Fruit fly (Drosophila melanogaster): Measurements from ENCODE around the gene CG14443.

The CG14443 gene

DNA sequence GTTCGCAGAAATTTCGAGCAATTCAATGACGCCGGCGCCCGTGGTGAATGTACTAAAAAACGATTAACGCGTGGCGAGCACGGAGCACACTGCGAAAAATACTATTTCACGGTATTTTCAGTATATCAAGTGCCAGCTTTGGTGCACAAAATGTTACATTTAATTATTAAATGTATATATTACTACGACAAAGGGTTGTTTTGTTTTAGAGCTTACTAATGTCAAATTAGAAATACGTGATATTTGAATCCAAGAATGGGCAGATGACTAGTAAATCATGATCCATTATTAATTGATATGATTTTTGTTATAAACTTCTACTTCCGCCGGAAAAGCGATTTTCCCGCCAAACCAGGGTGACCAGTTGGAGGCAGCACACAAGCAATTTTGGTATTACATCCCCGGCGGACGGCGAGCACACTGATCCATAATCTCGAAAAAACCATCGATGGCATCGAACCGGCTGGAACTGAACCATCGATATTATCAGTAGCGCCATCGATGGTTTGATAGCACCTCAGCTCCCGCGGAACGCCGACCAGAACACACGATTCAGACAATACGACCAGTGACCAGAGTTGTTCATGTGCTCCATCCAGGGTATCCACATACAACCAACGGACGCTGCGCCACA lies 20.6 kb downstream of the CG14443 start, which contains the start of the genes CG3226 and Cdc7 (continued):
- TF ChIP-seq pan (optimal IDR thresholded peaks at IDR 0.05) (no peak), pan (GFP tag; optimal IDR thresholded peaks at IDR 0.05 in 1 of 2, IDR thresholded peaks at IDR 0.05 in 1 of 2) (peak in 1 of 2 experiments; percentile 58), CG33213 (GFP tag; optimal IDR thresholded peaks at IDR 0.05) (peak; percentile 63), chif (GFP tag; optimal IDR thresholded peaks at IDR 0.05) (peak; percentile 18 to 49), Gsc (GFP tag; IDR thresholded peaks at IDR 0.05) (no peak), Mad (GFP tag; optimal IDR thresholded peaks at IDR 0.05) (peak; percentile 9), btn (GFP tag; optimal IDR thresholded peaks at IDR 0.05) (peak; percentile 10), cad (GFP tag; optimal IDR thresholded peaks at IDR 0.05) (no peak), CTCF (GFP tag; optimal IDR thresholded peaks at IDR 0.05) (peak; percentile 48), CrebB (tag; optimal IDR thresholded peaks at IDR 0.05) (peak; percentile 72), jing (GFP tag; optimal IDR thresholded peaks at IDR 0.05) (no peak), tx (GFP tag; optimal IDR thresholded peaks at IDR 0.05) (no peak), CG5953 (GFP tag; IDR thresholded peaks at IDR 0.05) (no peak), ttk (GFP tag; IDR thresholded peaks at IDR 0.05) (0 out of 2 replicates have a peak, but pooled peaks have one; percentile 49), wek (GFP tag; optimal IDR thresholded peaks at IDR 0.05) (peak; percentile 74), CG32772 (GFP tag; IDR thresholded peaks at IDR 0.05) (no peak), Mes4 (GFP tag; optimal IDR thresholded peaks at IDR 0.05) (peak; percentile 66), CG14710 (tag; optimal IDR thresholded peaks at IDR 0.05) (peak; percentile 93), CG2678 (tag; optimal IDR thresholded peaks at IDR 0.05) (peak; percentile 68), ab (GFP tag; optimal IDR thresholded peaks at IDR 0.05) (no peak), HLH54F (GFP tag; optimal IDR thresholded peaks at IDR 0.05) (peak; percentile 28), Dll (GFP tag; IDR thresholded peaks at IDR 0.05; ENCODE audit: partially characterized antibody) (peak; percentile 71), tin (GFP tag; optimal IDR thresholded peaks at IDR 0.05) (peak; percentile 31), HLH4C (GFP tag; IDR thresholded peaks at IDR 0.05; ENCODE audit: partially characterized antibody) (peak; percentile 62), Hand (GFP tag; optimal IDR thresholded peaks at IDR 0.05) (peak; percentile 65), CG14667 (GFP tag; IDR thresholded peaks at IDR 0.05) (no peak; the same call in 1 of the 2 replicates), gsb-n (tag; optimal IDR thresholded peaks at IDR 0.05) (peak; percentile 59), lmd (GFP tag; IDR thresholded peaks at IDR 0.05) (peak; percentile 39; the same call in 1 of the 2 replicates), kay (GFP tag; optimal IDR thresholded peaks at IDR 0.05) (no peak), sima (GFP tag; optimal IDR thresholded peaks at IDR 0.05) (no peak), CG13624 (GFP tag; optimal IDR thresholded peaks at IDR 0.05) (peak; percentile 48), CG4328 (GFP tag; optimal IDR thresholded peaks at IDR 0.05) (peak; percentile 81), CG31365 (tag; optimal IDR thresholded peaks at IDR 0.05) (peak; percentile 45), Fer3 (tag; optimal IDR thresholded peaks at IDR 0.05) (peak; percentile 75), tna (GFP tag; IDR thresholded peaks at IDR 0.05; ENCODE audit: partially characterized antibody) (peak; percentile 72), Blimp-1 (GFP tag; optimal IDR thresholded peaks at IDR 0.05) (peak; percentile 19), bab2 (GFP tag; optimal IDR thresholded peaks at IDR 0.05) (peak; percentile 35), H15 (GFP tag; IDR thresholded peaks at IDR 0.05) (peak; percentile 54; the same call in 1 of the 3 replicates), CG14860 (GFP tag; IDR thresholded peaks at IDR 0.05; ENCODE audit: partially characterized antibody) (peak; percentile 56), HLH3B (GFP tag; IDR thresholded peaks at IDR 0.05) (peak; percentile 46; the same call in 1 of the 2 replicates), sens (GFP tag) (peak; percentile 87), CG12391 (tag; optimal IDR thresholded peaks at IDR 0.05) (peak; percentile 74)

Measured in whole organism, embryonic.